Fruit fly (Drosophila melanogaster) whole organism, wandering third instar larva: Measurements from ENCODE around the gene CG14441.

ENCODE experiments used
- Hnf4 ChIP-seq: fragments of 200-800 bp; sonication (Bioruptor generic); optimal IDR thresholded peaks from 2 replicates; lab custom pipeline; 2016; ENCODE audit warnings: missing biosample characterization, mild to moderate bottlenecking, missing genetic modification characterization
- Myc ChIP-seq: fragments of >200 bp; optimal IDR thresholded peaks from 2 replicates; lab custom pipeline; 2017
- N ChIP-seq: fragments of >200 bp; optimal IDR thresholded peaks from 2 replicates; lab custom pipeline; 2018; ENCODE audit warnings: missing biosample characterization, missing external identifiers, missing genetic modification characterization
- lola ChIP-seq: fragments of >200 bp; optimal IDR thresholded peaks from 2 replicates; lab custom pipeline; 2017; ENCODE audit warnings: missing biosample characterization, missing genetic modification characterization
- pan ChIP-seq: fragments of >200 bp; optimal IDR thresholded peaks from 2 replicates; lab custom pipeline; 2017

DNA sequence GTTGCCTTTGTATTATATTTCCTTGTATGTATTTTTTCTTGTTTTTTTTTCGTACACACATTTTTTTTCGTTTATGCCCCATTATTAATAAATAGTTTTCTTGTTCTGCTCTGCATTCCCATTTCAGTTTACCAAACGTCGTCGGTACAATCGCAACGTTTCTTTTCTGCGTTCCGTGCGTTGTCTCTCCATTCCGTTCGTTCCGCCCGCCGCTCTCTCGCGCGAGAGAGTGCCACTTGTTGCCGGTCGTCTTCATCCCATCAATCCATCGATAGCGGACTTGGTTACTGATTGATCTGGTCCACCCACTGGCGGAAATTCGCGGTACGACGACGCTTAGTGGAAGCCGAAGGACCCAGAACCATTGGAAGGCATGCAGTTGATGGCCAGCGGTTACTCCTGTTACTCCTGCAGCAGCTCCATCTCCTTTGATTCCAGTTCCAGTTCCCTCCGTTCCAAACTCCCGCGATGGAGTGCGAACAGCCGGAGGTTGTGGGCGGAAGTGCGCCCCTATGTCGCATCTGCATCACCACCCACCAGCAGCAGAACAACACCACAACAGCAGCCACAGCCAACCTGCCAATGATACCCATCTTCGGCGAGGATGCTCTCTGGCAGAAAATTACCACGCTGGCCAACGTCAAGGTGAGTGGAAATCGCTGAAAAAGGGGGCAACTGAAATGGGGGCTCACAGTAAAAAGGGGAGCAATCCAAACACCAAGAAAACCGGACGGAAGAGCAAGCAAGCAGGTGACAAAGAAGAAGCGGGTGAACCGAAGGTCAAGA lies 10.1 kb downstream of the CG14441 start:
- TF ChIP-seq N (GFP tag; lab: Kevin White, UChicago) (no peak), Myc (lab: Kevin White, UChicago) (no peak), pan (lab: Kevin White, UChicago) (no peak), Hnf4 (GFP tag; lab: Kevin White, UChicago) (no peak), lola (no peak)
